Fruit fly (Drosophila melanogaster): ENCODE measurements around the gene CCT7.

DNA sequence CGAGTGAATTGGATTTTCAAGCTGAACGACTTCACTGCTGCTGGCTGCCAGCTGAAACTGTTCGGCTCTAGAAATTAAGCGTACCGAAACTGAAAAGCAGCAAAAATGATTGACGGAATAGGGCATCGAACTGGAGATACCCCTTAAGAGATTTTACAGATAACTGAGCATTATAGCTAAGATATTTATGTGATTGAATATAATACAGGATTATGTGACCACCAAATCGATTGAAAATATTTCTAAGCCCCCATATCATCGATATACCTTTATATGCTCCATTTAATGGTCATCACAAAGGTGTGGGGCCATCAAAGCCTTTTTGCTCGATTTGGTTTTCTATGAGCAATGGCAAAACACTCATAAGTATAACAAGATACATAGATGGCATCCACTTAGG is 16.6 kb upstream of the CCT7 start:
- TF ChIP-seq ttk (optimal IDR thresholded peaks at IDR 0.05) (no peak), Sin3A (optimal IDR thresholded peaks at IDR 0.05) (no peak)

Measured in Kc167 (cell line).